Worm (Caenorhabditis elegans) whole organism, L2 larva: ENCODE results near the gene mec-15.
A peak's percentile ranks its signal among the peaks of the same experiment; 100 is the strongest.

Source experiments
- R02D3.7 ChIP-seq: fragments of 150-350 bp; optimal IDR thresholded peaks from 2 replicates; lab custom pipeline; 2014; ENCODE audit warnings: missing biosample characterization, missing genetic modification characterization
- egl-27 ChIP-seq: sonication (generic microtip); optimal IDR thresholded peaks from 3 replicates; lab custom pipeline; 2017; ENCODE audit warnings: missing biosample characterization, missing genetic modification reagents, missing genetic modification characterization
- elt-3 ChIP-seq: sonication (generic microtip); optimal IDR thresholded peaks from 2 replicates; lab custom pipeline; 2017; ENCODE audit warnings: missing biosample characterization, missing genetic modification characterization
- lsy-2 ChIP-seq, 2 experiments: fragments of 150-350 bp in 1 of 2; sonication (generic microtip) in 1 of 2; optimal IDR thresholded peaks; 2 replicates each; lab custom pipeline; 2014 to 2017; ENCODE audit warnings: missing biosample characterization in 2 of 2, missing genetic modification characterization in 2 of 2
- mdl-1 ChIP-seq, 2 experiments: fragments of 150-350 bp in 1 of 2; sonication (generic microtip) in 1 of 2; optimal IDR thresholded peaks; 2 replicates each; lab custom pipeline; 2017; ENCODE audit warnings: missing biosample characterization in 2 of 2, missing genetic modification characterization in 2 of 2
- nhr-11 ChIP-seq: fragments of 150-350 bp; optimal IDR thresholded peaks from 2 replicates; lab custom pipeline; 2014; ENCODE audit warnings: missing biosample characterization, missing genetic modification characterization
- nhr-12 ChIP-seq: fragments of 150-350 bp; optimal IDR thresholded peaks from 2 replicates; lab custom pipeline; 2014; ENCODE audit warnings: missing biosample characterization, missing genetic modification characterization
- nhr-237 ChIP-seq: fragments of 150-350 bp; optimal IDR thresholded peaks from 2 replicates; lab custom pipeline; 2014; ENCODE audit warnings: missing biosample characterization, missing genetic modification characterization
- nhr-77 ChIP-seq: fragments of 150-350 bp; optimal IDR thresholded peaks from 2 replicates; lab custom pipeline; 2014; ENCODE audit warnings: missing biosample characterization, missing genetic modification characterization
- skn-1 ChIP-seq: sonication (generic microtip); optimal IDR thresholded peaks from 2 replicates; lab custom pipeline; 2017; ENCODE audit warnings: missing biosample characterization, missing genetic modification characterization
- sma-3 ChIP-seq: sonication (generic microtip); optimal IDR thresholded peaks from 2 replicates; lab custom pipeline; 2016; ENCODE audit warnings: missing genetic modification reagents, missing genetic modification characterization, missing compliant biosample characterization
- unc-62 ChIP-seq: fragments of 150-350 bp; optimal IDR thresholded peaks from 2 replicates; lab custom pipeline; 2014; ENCODE audit warnings: missing biosample characterization, missing genetic modification reagents, missing genetic modification characterization

- TF ChIP-seq lsy-2 (tag; optimal IDR thresholded peaks at IDR 0.05; lab: Kevin White, UChicago) (no peak), nhr-11 (tag; lab: Kevin White, UChicago) (no peak), elt-3 (no peak), unc-62 (no peak), mdl-1 (tag; optimal IDR thresholded peaks at IDR 0.05; lab: Kevin White, UChicago) (no peak), nhr-77 (tag; lab: Kevin White, UChicago) (no peak), sma-3 (GFP tag; lab: Kevin White, UChicago) (no peak), nhr-12 (no peak), R02D3.7 (tag; lab: Kevin White, UChicago) (no peak), skn-1 (tag; lab: Kevin White, UChicago) (peak; percentile 65), egl-27 (no peak), nhr-237 (tag; lab: Kevin White, UChicago) (no peak)
Measured at ce11 chrII:10221627-10222026, 17.9 kb downstream of the mec-15 start.
